Fruit fly (Drosophila melanogaster) S2 (cell line): Measurements from ENCODE around the gene CG31391.

Experiments used
- CG8478 ChIP-seq: fragments of >200 bp; optimal IDR thresholded peaks from 2 replicates; lab custom pipeline; 2018
- CTCF ChIP-seq, 2 experiments: fragments of >200 bp; optimal IDR thresholded peaks; 2 replicates each; lab custom pipeline; 2018

- TF ChIP-seq CTCF (optimal IDR thresholded peaks at IDR 0.05; lab: Kevin White, UChicago) (no peak), CG8478 (lab: Kevin White, UChicago) (no peak)
Measured at dm6 chr3R:10708169-10708568, 3.3 kb upstream of the CG31391 start, which contains the start of gene CG31278.
